Worm (Caenorhabditis elegans) whole organism, mixed stage, embryonic: ENCODE data around the gene hira-1.

Experiments
- blmp-1 ChIP-seq: fragments of 150-350 bp; optimal IDR thresholded peaks from 2 replicates; lab custom pipeline; 2014; ENCODE audit warnings: missing biosample characterization, missing genetic modification characterization
- ceh-43 ChIP-seq: fragments of 200-800 bp; sonication (Bioruptor generic); optimal IDR thresholded peaks from 2 replicates; lab custom pipeline; 2018; ENCODE audit warnings: mild to moderate bottlenecking, missing genetic modification characterization, moderate library complexity, missing compliant biosample characterization
- ceh-83 ChIP-seq: fragments of 200-800 bp; sonication (Bioruptor generic); optimal IDR thresholded peaks from 2 replicates; lab custom pipeline; 2018; ENCODE audit warnings: mild to moderate bottlenecking, missing genetic modification characterization, missing compliant biosample characterization
- ces-1 ChIP-seq: fragments of 150-350 bp; optimal IDR thresholded peaks from 2 replicates; lab custom pipeline; 2014; ENCODE audit warnings: missing biosample characterization, missing genetic modification reagents, missing genetic modification characterization
- lin-13 ChIP-seq: fragments of 150-350 bp; optimal IDR thresholded peaks from 2 replicates; lab custom pipeline; 2014; ENCODE audit warnings: missing biosample characterization, missing genetic modification characterization
- lsy-2 ChIP-seq: fragments of 150-350 bp; optimal IDR thresholded peaks from 2 replicates; lab custom pipeline; 2014; ENCODE audit warnings: missing biosample characterization, missing genetic modification characterization
- nhr-12 ChIP-seq: fragments of 150-350 bp; optimal IDR thresholded peaks from 2 replicates; lab custom pipeline; 2014; ENCODE audit warnings: missing biosample characterization, missing genetic modification characterization
- nhr-237 ChIP-seq: fragments of 150-350 bp; optimal IDR thresholded peaks from 2 replicates; lab custom pipeline; 2014; ENCODE audit warnings: missing biosample characterization, missing genetic modification characterization
- nhr-76 ChIP-seq: sonication (generic microtip); optimal IDR thresholded peaks from 2 replicates; lab custom pipeline; 2017; ENCODE audit warnings: missing biosample characterization, missing genetic modification characterization
- snpc-4 ChIP-seq: fragments of 150-350 bp; optimal IDR thresholded peaks from 2 replicates; lab custom pipeline; 2014; ENCODE audit warnings: missing biosample characterization, missing genetic modification characterization
- sptf-1 ChIP-seq: sonication (generic microtip); optimal IDR thresholded peaks from 2 replicates; lab custom pipeline; 2017; ENCODE audit warnings: mild to moderate bottlenecking, missing genetic modification characterization, moderate library complexity, missing compliant biosample characterization
- ztf-11 ChIP-seq: fragments of 150-350 bp; optimal IDR thresholded peaks from 2 replicates; lab custom pipeline; 2014; ENCODE audit warnings: missing biosample characterization, missing genetic modification characterization

- TF ChIP-seq nhr-76 (tag; lab: Kevin White, UChicago) (no peak), nhr-12 (tag; lab: Kevin White, UChicago) (no peak), ztf-11 (no peak), ces-1 (GFP tag; lab: Kevin White, UChicago) (no peak), nhr-237 (tag; lab: Kevin White, UChicago) (no peak), sptf-1 (tag; lab: Kevin White, UChicago) (no peak), lin-13 (no peak), ceh-83 (GFP tag; lab: Kevin White, UChicago) (no peak), blmp-1 (tag; lab: Kevin White, UChicago) (no peak), ceh-43 (GFP tag; lab: Kevin White, UChicago) (no peak), snpc-4 (tag; lab: Kevin White, UChicago) (no peak), lsy-2 (tag; lab: Kevin White, UChicago) (no peak)
Measured at ce11 chrIII:5141935-5142334, 49.0 kb upstream of the hira-1 start.
